Fruit fly (Drosophila melanogaster): ENCODE data around the gene CG15177.

CG15177 gene

dm6 chr3R:6646740-6647139 is 17.6 kb upstream of the CG15177 start, which contains the start of gene Taf1:
Taf1 (plus strand) TSS chr3R:6646889.
- no peak for TF ChIP-seq CG32121 (GFP tag; IDR thresholded peaks at IDR 0.05)
- no peak for TF ChIP-seq CG10348 (GFP tag; IDR thresholded peaks at IDR 0.05)
- no peak for TF ChIP-seq Pif1A (GFP tag; optimal IDR thresholded peaks at IDR 0.05)
- no peak for TF ChIP-seq CG8301 (tag; optimal IDR thresholded peaks at IDR 0.05)
- no peak for TF ChIP-seq Ets98B (GFP tag; IDR thresholded peaks at IDR 0.05)
- no peak for TF ChIP-seq CG34367 (tag; optimal IDR thresholded peaks at IDR 0.05)

DNA sequence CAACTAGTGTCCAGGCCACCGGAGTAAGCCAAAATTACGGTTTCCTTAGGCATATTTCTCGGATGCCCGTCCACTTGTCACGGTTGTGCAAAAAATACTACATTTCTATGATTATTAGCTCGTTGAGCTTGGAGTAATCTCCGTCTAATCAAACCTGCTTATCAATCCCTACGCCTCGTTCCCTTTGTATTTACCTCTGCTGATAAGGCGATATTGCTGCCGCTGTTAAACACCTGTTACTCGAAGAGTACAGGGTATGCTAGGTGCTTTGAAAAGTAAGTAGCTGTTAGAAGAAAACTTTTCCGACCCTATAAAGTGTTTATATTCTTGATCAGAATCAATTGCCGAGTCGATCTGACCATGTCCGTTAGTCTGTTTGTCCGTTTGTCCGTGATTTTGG is 15.2 kb upstream of the CG15177 start, which contains the start of gene Ass:
TSS of gene Ass (minus strand) at position 101 of the 400 bp plus-strand sequence.
- TF ChIP-seq CG14655 (GFP tag; optimal IDR thresholded peaks at IDR 0.05) (no peak), CG8301 (tag; optimal IDR thresholded peaks at IDR 0.05) (no peak), gl (tag; optimal IDR thresholded peaks at IDR 0.05) (no peak), CG34367 (tag; optimal IDR thresholded peaks at IDR 0.05) (no peak), EcR (GFP tag; optimal IDR thresholded peaks at IDR 0.05) (no peak), CG32121 (GFP tag; IDR thresholded peaks at IDR 0.05) (no peak), rn (GFP tag; IDR thresholded peaks at IDR 0.05) (no peak), fd96Ca (GFP tag; IDR thresholded peaks at IDR 0.05) (no peak), CG10348 (GFP tag; IDR thresholded peaks at IDR 0.05) (no peak), Pif1B (GFP tag; optimal IDR thresholded peaks at IDR 0.05) (no peak), Snoo (tag; optimal IDR thresholded peaks at IDR 0.05) (no peak), CG9948 (tag; optimal IDR thresholded peaks at IDR 0.05) (no peak), CG8159 (tag; optimal IDR thresholded peaks at IDR 0.05) (no peak), CG12605 (GFP tag; IDR thresholded peaks at IDR 0.05) (no peak), CG17806 (tag; optimal IDR thresholded peaks at IDR 0.05) (no peak), Ets98B (GFP tag; IDR thresholded peaks at IDR 0.05) (no peak)

DNA sequence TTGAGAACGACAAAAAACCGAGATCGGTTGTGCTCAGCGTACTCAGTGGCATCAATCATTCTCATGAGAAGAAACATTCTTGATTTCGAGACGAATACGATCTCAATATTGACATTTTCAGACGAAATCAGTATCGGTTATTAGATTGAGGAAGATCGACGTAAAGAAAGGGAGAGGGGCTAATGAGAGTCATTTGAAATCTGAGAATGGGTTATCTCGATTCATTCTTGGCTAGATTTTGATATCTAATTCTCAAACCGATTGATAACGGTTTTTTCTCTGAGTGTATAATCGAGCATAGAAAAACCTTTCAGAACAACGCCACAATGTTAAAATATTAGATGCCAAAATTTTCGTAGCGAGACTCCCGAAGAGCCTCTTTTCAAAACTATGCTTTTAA is 11.8 kb upstream of the CG15177 start, which contains the start of gene CG31286:
TSS of gene CG31286 (plus strand) at position 301 of the 400 bp plus-strand sequence.
- no peak for TF ChIP-seq CG13204 (GFP tag; optimal IDR thresholded peaks at IDR 0.05)
- no peak for TF ChIP-seq CG34367 (tag; optimal IDR thresholded peaks at IDR 0.05)
- no peak for TF ChIP-seq EcR (GFP tag; optimal IDR thresholded peaks at IDR 0.05)
- TF ChIP-seq Pif1B (GFP tag; optimal IDR thresholded peaks at IDR 0.05): no peak
- TF ChIP-seq rn (GFP tag; IDR thresholded peaks at IDR 0.05): no peak
- no peak for TF ChIP-seq fd96Ca (GFP tag; IDR thresholded peaks at IDR 0.05)
- TF ChIP-seq CG4496 (GFP tag; IDR thresholded peaks at IDR 0.05): no peak
- TF ChIP-seq Snoo (tag; optimal IDR thresholded peaks at IDR 0.05): no peak
- TF ChIP-seq CG32121 (GFP tag; IDR thresholded peaks at IDR 0.05): no peak
- TF ChIP-seq CG15710 (tag; optimal IDR thresholded peaks at IDR 0.05): no peak
- TF ChIP-seq gl (tag; optimal IDR thresholded peaks at IDR 0.05): no peak
- TF ChIP-seq CG17806 (tag; optimal IDR thresholded peaks at IDR 0.05): no peak
- no peak for TF ChIP-seq CG12605 (GFP tag; IDR thresholded peaks at IDR 0.05)
- TF ChIP-seq CG9948 (tag; optimal IDR thresholded peaks at IDR 0.05): no peak
- TF ChIP-seq D1 (tag; optimal IDR thresholded peaks at IDR 0.05): no peak
- TF ChIP-seq Pif1A (GFP tag; optimal IDR thresholded peaks at IDR 0.05): no peak
- TF ChIP-seq Ets98B (GFP tag; IDR thresholded peaks at IDR 0.05): no peak
- TF ChIP-seq CG10348 (GFP tag; IDR thresholded peaks at IDR 0.05): no peak
- no peak for TF ChIP-seq CG8159 (tag; optimal IDR thresholded peaks at IDR 0.05)

DNA sequence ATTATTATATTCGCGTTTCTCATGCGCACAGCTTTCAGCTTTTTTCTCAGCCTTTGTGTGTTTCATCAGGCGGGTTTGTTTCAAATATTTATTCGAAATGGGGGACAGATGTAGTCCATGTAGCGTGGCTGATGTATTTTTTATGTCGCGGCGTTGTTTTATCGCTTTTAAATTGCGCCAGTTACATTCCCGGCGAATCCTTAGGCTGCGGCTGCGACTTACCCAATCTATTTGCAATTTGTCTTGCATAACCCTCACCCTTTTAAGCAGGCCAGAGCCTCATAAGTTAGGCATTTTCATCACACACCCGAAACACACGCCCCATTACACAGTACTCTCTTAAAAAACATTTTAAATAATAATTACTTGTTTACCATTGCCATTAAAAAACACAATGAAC is 730 bp upstream of the CG15177 start, which contains the start of gene sunz:
TSS of gene sunz (plus strand) at position 301 of the 400 bp plus-strand sequence.
- TF ChIP-seq fd96Ca (GFP tag; IDR thresholded peaks at IDR 0.05) (no peak), rn (GFP tag; IDR thresholded peaks at IDR 0.05) (no peak), CG12605 (GFP tag; IDR thresholded peaks at IDR 0.05) (no peak), CG15710 (tag; optimal IDR thresholded peaks at IDR 0.05) (no peak), CG4496 (GFP tag; IDR thresholded peaks at IDR 0.05) (no peak), Pif1A (GFP tag; optimal IDR thresholded peaks at IDR 0.05) (no peak), CG8301 (tag; optimal IDR thresholded peaks at IDR 0.05) (no peak), gl (tag; optimal IDR thresholded peaks at IDR 0.05) (no peak), Ets98B (GFP tag; IDR thresholded peaks at IDR 0.05) (no peak), CG34367 (tag; optimal IDR thresholded peaks at IDR 0.05) (no peak), CG14655 (GFP tag; optimal IDR thresholded peaks at IDR 0.05) (no peak), EcR (GFP tag; optimal IDR thresholded peaks at IDR 0.05) (no peak), CG32121 (GFP tag; IDR thresholded peaks at IDR 0.05) (no peak), CG10348 (GFP tag; IDR thresholded peaks at IDR 0.05) (no peak), CG17806 (tag; optimal IDR thresholded peaks at IDR 0.05) (no peak)

DNA sequence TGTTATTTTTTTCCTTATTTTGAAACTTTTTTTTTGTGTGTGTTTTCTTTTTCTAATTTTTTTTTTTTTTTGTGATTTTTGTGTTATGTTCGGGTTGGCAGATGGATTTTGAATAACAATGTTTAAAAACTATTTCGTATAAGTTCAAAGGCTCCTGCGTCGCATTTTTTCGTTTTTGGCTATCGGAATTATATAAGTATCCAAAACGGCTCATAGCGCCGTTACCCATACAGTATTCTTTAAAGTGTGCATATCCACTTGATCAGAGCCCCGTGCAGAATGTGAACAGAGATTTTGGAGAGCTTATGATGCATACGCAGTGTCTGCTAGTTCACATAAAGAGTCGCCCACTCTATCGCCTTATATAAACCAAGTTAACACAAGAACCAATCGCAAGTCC is 1.3 kb downstream of the CG15177 start, which contains the start of gene sowi:
TSS of gene sowi (minus strand) at position 101 of the 400 bp plus-strand sequence.
- no peak for TF ChIP-seq gl (tag; optimal IDR thresholded peaks at IDR 0.05)
- no peak for TF ChIP-seq D1 (tag; optimal IDR thresholded peaks at IDR 0.05)
- TF ChIP-seq Snoo (tag; optimal IDR thresholded peaks at IDR 0.05): no peak
- TF ChIP-seq rn (GFP tag; IDR thresholded peaks at IDR 0.05): no peak
- no peak for TF ChIP-seq CG8159 (tag; optimal IDR thresholded peaks at IDR 0.05)
- TF ChIP-seq CG32121 (GFP tag; IDR thresholded peaks at IDR 0.05): no peak
- no peak for TF ChIP-seq Pif1B (GFP tag; optimal IDR thresholded peaks at IDR 0.05)
- TF ChIP-seq CG8301 (tag; optimal IDR thresholded peaks at IDR 0.05): no peak
- TF ChIP-seq fd96Ca (GFP tag; IDR thresholded peaks at IDR 0.05): no peak

dm6 chr3R:6608814-6609213 is 20.3 kb downstream of the CG15177 start, which contains the start of gene glob2:
glob2 (minus strand) TSS chr3R:6608914.
- TF ChIP-seq CG9948 (tag; optimal IDR thresholded peaks at IDR 0.05) (no peak), Ets98B (GFP tag; IDR thresholded peaks at IDR 0.05) (no peak), CG15710 (tag; optimal IDR thresholded peaks at IDR 0.05) (no peak), Pif1A (GFP tag; optimal IDR thresholded peaks at IDR 0.05) (no peak), CG34367 (tag; optimal IDR thresholded peaks at IDR 0.05) (no peak), Snoo (tag; optimal IDR thresholded peaks at IDR 0.05) (no peak), CG4496 (GFP tag; IDR thresholded peaks at IDR 0.05) (no peak), EcR (GFP tag; optimal IDR thresholded peaks at IDR 0.05) (no peak), gl (tag; optimal IDR thresholded peaks at IDR 0.05) (no peak), CG10348 (GFP tag; IDR thresholded peaks at IDR 0.05) (no peak), rn (GFP tag; IDR thresholded peaks at IDR 0.05) (no peak), Pif1B (GFP tag; optimal IDR thresholded peaks at IDR 0.05) (no peak)
